Worm (Caenorhabditis elegans) whole organism, young adult: ENCODE results near the gene Y39G8B.7.

ENCODE experiments used
- F10E7.11 ChIP-seq: sonication (generic microtip); optimal IDR thresholded peaks from 2 replicates; lab custom pipeline; 2017; ENCODE audit warnings: mild to moderate bottlenecking, missing genetic modification characterization, moderate library complexity, missing compliant biosample characterization
- F33H1.4 ChIP-seq: fragments of 200-800 bp; sonication (Bioruptor generic); IDR thresholded peaks from 2 replicates; pipeline ENCODE4 v1.3.6; 2022; ENCODE audit warnings: missing genetic modification reagents, missing genetic modification characterization, missing compliant biosample characterization
- F49E8.2 ChIP-seq: sonication (generic microtip); optimal IDR thresholded peaks from 3 replicates; lab custom pipeline; 2017; ENCODE audit warnings: missing genetic modification characterization, mild to moderate bottlenecking, missing compliant biosample characterization, antibody characterized with exemption, moderate library complexity; ENCODE audit not compliant: insufficient read depth
- T07F8.4 ChIP-seq: sonication (generic microtip); optimal IDR thresholded peaks from 2 replicates; lab custom pipeline; 2016; ENCODE audit warnings: mild to moderate bottlenecking, missing genetic modification characterization, moderate library complexity, missing compliant biosample characterization
- Y53F4B.3 ChIP-seq: fragments of 200-800 bp; sonication (Bioruptor generic); IDR thresholded peaks from 2 replicates; pipeline ENCODE4 v1.3.6; 2022; ENCODE audit warnings: missing genetic modification reagents, missing genetic modification characterization, missing compliant biosample characterization
- Y67H2A.10 ChIP-seq: fragments of 200-800 bp; sonication (Bioruptor generic); conservative IDR thresholded peaks from 2 replicates; pipeline ENCODE4 v1.3.6; 2022; ENCODE audit warnings: missing genetic modification reagents, missing genetic modification characterization, missing compliant biosample characterization
- Y95B8A.8 ChIP-seq: fragments of 200-800 bp; sonication (Bioruptor generic); IDR thresholded peaks from 2 replicates; pipeline ENCODE4 v1.3.6; 2022; ENCODE audit warnings: missing genetic modification reagents, missing genetic modification characterization, missing compliant biosample characterization
- atf-7 ChIP-seq: sonication (generic microtip); optimal IDR thresholded peaks from 2 replicates; lab custom pipeline; 2017; ENCODE audit warnings: mild to moderate bottlenecking, missing genetic modification characterization, missing compliant biosample characterization
- cebp-1 ChIP-seq, 2 experiments: fragments of 200-800 bp in 1 of 2; sonication (Bioruptor generic) in 1 of 2; sonication (generic microtip) in 1 of 2; IDR thresholded peaks in 1 of 2; optimal IDR thresholded peaks in 1 of 2; 2 replicates each; pipeline versions ENCODE4 v1.3.6 to Lab custom; 2017 to 2022; ENCODE audit warnings: missing compliant biosample characterization in 2 of 2, missing genetic modification characterization in 2 of 2, mild to moderate bottlenecking in 1 of 2, missing genetic modification reagents in 1 of 2, moderate library complexity in 1 of 2
- cebp-2 ChIP-seq: fragments of 200-800 bp; sonication (Bioruptor generic); IDR thresholded peaks from 2 replicates; pipeline ENCODE4 v1.3.6; 2022; ENCODE audit warnings: missing genetic modification characterization, missing compliant biosample characterization
- ceh-58 ChIP-seq: fragments of 200-800 bp; sonication (Bioruptor generic); IDR thresholded peaks from 2 replicates; pipeline ENCODE4 v1.3.6; 2022; ENCODE audit warnings: missing genetic modification characterization, missing compliant biosample characterization
- ceh-91 ChIP-seq: fragments of 200-800 bp; sonication (Bioruptor generic); IDR thresholded peaks from 2 replicates; pipeline ENCODE4 v1.3.6; 2022; ENCODE audit warnings: missing genetic modification reagents, missing genetic modification characterization, missing compliant biosample characterization
- dox-1 ChIP-seq: fragments of 200-800 bp; sonication (Bioruptor generic); IDR thresholded peaks from 2 replicates; pipeline ENCODE4 v1.3.6; 2022; ENCODE audit warnings: missing genetic modification reagents, missing genetic modification characterization, missing compliant biosample characterization
- efl-1 ChIP-seq: fragments of 150-350 bp; optimal IDR thresholded peaks from 2 replicates; lab custom pipeline; 2014; ENCODE audit warnings: missing biosample characterization, missing genetic modification reagents, missing genetic modification characterization
- egl-18 ChIP-seq: fragments of 200-800 bp; sonication (Bioruptor generic); IDR thresholded peaks from 2 replicates; pipeline ENCODE4 v1.3.6; 2022; ENCODE audit warnings: missing genetic modification reagents, missing genetic modification characterization, missing compliant biosample characterization
- egrh-3 ChIP-seq: fragments of 200-800 bp; sonication (Bioruptor generic); IDR thresholded peaks from 2 replicates; pipeline ENCODE4 v1.3.6; 2022; ENCODE audit warnings: missing genetic modification reagents, missing genetic modification characterization, missing compliant biosample characterization
- hmg-1.2 ChIP-seq: fragments of 200-800 bp; sonication (Bioruptor generic); IDR thresholded peaks from 2 replicates; pipeline ENCODE4 v1.3.6; 2022; ENCODE audit warnings: missing genetic modification reagents, missing genetic modification characterization, missing compliant biosample characterization
- lag-1 ChIP-seq: fragments of 200-800 bp; sonication (Bioruptor generic); IDR thresholded peaks from 2 replicates; pipeline ENCODE4 v1.3.6; 2022; ENCODE audit warnings: missing genetic modification reagents, missing genetic modification characterization, missing compliant biosample characterization
- let-607 ChIP-seq, 2 experiments: fragments of 200-800 bp in 1 of 2; sonication (Bioruptor generic) in 1 of 2; sonication (generic microtip) in 1 of 2; optimal IDR thresholded peaks; 2 replicates each; lab custom pipeline; 2016 to 2018; ENCODE audit warnings: mild to moderate bottlenecking in 2 of 2, missing compliant biosample characterization in 2 of 2, missing genetic modification characterization in 2 of 2, moderate library complexity in 2 of 2, missing genotype in 1 of 2
- lin-40 ChIP-seq: sonication (generic microtip); optimal IDR thresholded peaks from 2 replicates; lab custom pipeline; 2016; ENCODE audit warnings: missing genetic modification characterization, mild to moderate bottlenecking, missing compliant biosample characterization, missing genotype, missing genetic modification reagents
- lsl-1 ChIP-seq: fragments of 200-800 bp; sonication (Bioruptor generic); optimal IDR thresholded peaks from 2 replicates; lab custom pipeline; 2018; ENCODE audit warnings: mild to moderate bottlenecking, missing genetic modification characterization, moderate library complexity, missing compliant biosample characterization
- madf-6 ChIP-seq: fragments of 200-800 bp; sonication (Bioruptor generic); IDR thresholded peaks from 2 replicates; pipeline ENCODE4 v1.3.6; 2022; ENCODE audit warnings: missing genetic modification reagents, missing genetic modification characterization, missing compliant biosample characterization
- mcd-1 ChIP-seq: fragments of 200-800 bp; sonication (Bioruptor generic); IDR thresholded peaks from 2 replicates; pipeline ENCODE4 v1.3.6; 2022; ENCODE audit warnings: missing genetic modification reagents, missing genetic modification characterization, missing compliant biosample characterization
- nhr-80 ChIP-seq: sonication (generic microtip); optimal IDR thresholded peaks from 2 replicates; lab custom pipeline; 2016; ENCODE audit warnings: missing genetic modification characterization, missing compliant biosample characterization
- nhr-90 ChIP-seq: sonication (generic microtip); optimal IDR thresholded peaks from 2 replicates; lab custom pipeline; 2016; ENCODE audit warnings: missing genotype, mild to moderate bottlenecking, missing genetic modification characterization, missing compliant biosample characterization
- pha-4 ChIP-seq: fragments of 150-350 bp; sonication (generic microtip); optimal IDR thresholded peaks from 2 replicates; lab custom pipeline; 2014; ENCODE audit warnings: missing biosample characterization, missing genetic modification reagents, missing genetic modification characterization
- repo-1 ChIP-seq: sonication (generic microtip); optimal IDR thresholded peaks from 2 replicates; lab custom pipeline; 2017; ENCODE audit warnings: mild to moderate bottlenecking, missing genetic modification characterization, missing compliant biosample characterization
- rpc-1 ChIP-seq, 2 experiments: fragments of 150-350 bp in 1 of 2; sonication (generic microtip) in 1 of 2; optimal IDR thresholded peaks; 2 replicates each; lab custom pipeline; 2014 to 2018; ENCODE audit warnings: missing biosample characterization in 1 of 2, missing genetic modification characterization in 1 of 2, missing genetic modification reagents in 1 of 2, missing genotype in 1 of 2
- snpc-4 ChIP-seq, 5 experiments: fragments of 150-350 bp in 1 of 5; sonication (generic microtip) in 4 of 5; optimal IDR thresholded peaks; 2 replicates each; lab custom pipeline; 2014 to 2018; ENCODE audit warnings: missing genetic modification characterization in 5 of 5, missing biosample characterization in 3 of 5, antibody characterized with exemption in 2 of 5, mild to moderate bottlenecking in 2 of 5, missing compliant biosample characterization in 2 of 5, missing genotype in 2 of 5, moderate library complexity in 2 of 5, missing genetic modification reagents in 1 of 5
- somi-1 ChIP-seq: fragments of 200-800 bp; sonication (Bioruptor generic); optimal IDR thresholded peaks from 2 replicates; lab custom pipeline; 2018; ENCODE audit warnings: mild to moderate bottlenecking, missing genetic modification characterization, missing compliant biosample characterization
- tbp1 ChIP-seq: fragments of 200-800 bp; sonication (Bioruptor generic); optimal IDR thresholded peaks from 2 replicates; lab custom pipeline; 2018; ENCODE audit warnings: mild to moderate bottlenecking, missing genetic modification characterization, missing compliant biosample characterization
- tbx-9 ChIP-seq: sonication (generic microtip); optimal IDR thresholded peaks from 2 replicates; lab custom pipeline; 2016; ENCODE audit warnings: borderline replicate concordance, missing genetic modification characterization, inconsistent platforms, missing compliant biosample characterization
- zfh-2 ChIP-seq: fragments of 200-800 bp; sonication (Bioruptor generic); conservative IDR thresholded peaks from 2 replicates; pipeline ENCODE4 v1.3.6; 2022; ENCODE audit warnings: missing genetic modification reagents, missing genetic modification characterization, missing compliant biosample characterization
- zim-3 ChIP-seq: sonication (generic microtip); optimal IDR thresholded peaks from 2 replicates; lab custom pipeline; 2017; ENCODE audit warnings: mild to moderate bottlenecking, missing genetic modification characterization, moderate library complexity, missing compliant biosample characterization
- ztf-18 ChIP-seq: sonication (generic microtip); optimal IDR thresholded peaks from 2 replicates; lab custom pipeline; 2016; ENCODE audit warnings: missing genotype, mild to moderate bottlenecking, missing genetic modification characterization, missing compliant biosample characterization
- ztf-26 ChIP-seq: sonication (generic microtip); optimal IDR thresholded peaks from 2 replicates; lab custom pipeline; 2017; ENCODE audit warnings: missing genetic modification characterization, missing compliant biosample characterization

Y39G8B.7 gene

DNA sequence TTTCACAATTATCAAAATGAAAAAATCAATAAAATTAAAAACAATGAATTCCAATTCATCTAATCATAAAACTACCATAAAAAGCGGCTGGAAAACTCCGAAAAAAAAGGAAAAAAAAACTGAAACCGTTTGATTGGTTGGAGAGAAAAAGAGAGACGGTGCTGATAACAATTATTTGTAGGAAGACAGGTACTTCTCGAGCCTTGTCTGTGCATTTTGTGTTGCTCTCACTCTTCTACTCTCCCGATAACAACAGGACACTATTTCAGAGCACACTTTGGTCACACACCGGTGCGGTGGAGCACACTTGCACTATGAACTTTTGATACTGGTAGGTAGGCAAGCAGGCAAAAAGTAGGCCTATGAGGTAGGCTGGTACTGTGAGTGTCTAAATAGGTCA lies 38.3 kb downstream of the Y39G8B.7 start (continued):
- TF ChIP-seq efl-1 (no peak), lsl-1 (GFP tag; lab: Kevin White, UChicago) (no peak), Y53F4B.3 (GFP tag; lab: Robert Waterston, UW) (no peak), tbx-9 (tag; lab: Kevin White, UChicago) (no peak), ztf-18 (tag; lab: Kevin White, UChicago) (no peak), nhr-80 (tag; lab: Kevin White, UChicago) (peak; percentile 92), madf-6 (GFP tag; lab: Robert Waterston, UW) (no peak), zim-3 (tag; lab: Kevin White, UChicago) (no peak), let-607 (tag; optimal IDR thresholded peaks at IDR 0.05; lab: Kevin White, UChicago) (no peak), nhr-90 (peak; percentile 7), ceh-58 (GFP tag; lab: Robert Waterston, UW) (no peak), zfh-2 (no peak), F10E7.11 (tag; lab: Kevin White, UChicago) (no peak), mcd-1 (peak; percentile 62), atf-7 (tag; lab: Kevin White, UChicago) (no peak), snpc-4 (GFP tag; optimal IDR thresholded peaks at IDR 0.05; lab: Kevin White, UChicago) (no peak), snpc-4 (tag; optimal IDR thresholded peaks at IDR 0.05; lab: Kevin White, UChicago) (no peak)

DNA sequence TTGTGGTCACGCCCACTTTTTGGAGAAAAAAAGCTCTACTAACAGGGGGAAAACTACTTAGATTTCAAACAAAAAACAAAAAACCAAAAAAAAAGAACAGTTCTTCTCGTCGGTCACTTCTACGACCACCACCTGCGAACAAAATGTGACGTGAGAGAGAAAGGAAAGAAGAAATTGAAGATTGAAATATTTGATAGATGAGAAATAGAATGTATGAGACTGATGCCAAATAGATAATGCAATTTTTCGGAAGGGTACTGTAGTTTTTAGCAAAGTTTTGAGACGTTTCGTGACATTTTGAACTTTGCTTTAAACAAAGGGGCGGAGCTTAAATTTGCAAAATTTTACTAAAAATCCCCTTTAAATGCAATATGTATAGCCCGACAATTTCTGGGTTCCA lies 39.9 kb downstream of the Y39G8B.7 start:
- TF ChIP-seq T07F8.4 (tag; lab: Kevin White, UChicago) (no peak), nhr-80 (tag; lab: Kevin White, UChicago) (peak; percentile 22)
- TF ChIP-seq, all 124 proteins: peak for 1

ce11 chrII:13954077-13954476 lies 40.8 kb downstream of the Y39G8B.7 start:
- TF ChIP-seq tbp1 (GFP tag; lab: Kevin White, UChicago) (peak; percentile 19), lin-40 (tag; lab: Kevin White, UChicago) (peak; percentile 50), somi-1 (no peak), ztf-26 (tag; lab: Kevin White, UChicago) (peak; percentile 60), madf-6 (GFP tag; lab: Robert Waterston, UW) (no peak), F33H1.4 (GFP tag; lab: Robert Waterston, UW) (no peak), hmg-1.2 (GFP tag; lab: Robert Waterston, UW) (peak; percentile 61), snpc-4 (GFP tag; optimal IDR thresholded peaks at IDR 0.05; lab: Kevin White, UChicago) (no peak), snpc-4 (tag; optimal IDR thresholded peaks at IDR 0.05; lab: Kevin White, UChicago) (peak in 2 of 4 experiments; percentile 48 to 61), repo-1 (tag; lab: Kevin White, UChicago) (no peak), zfh-2 (peak; percentile 31; the same call in 1 of the 2 replicates), dox-1 (GFP tag; lab: Robert Waterston, UW) (peak; percentile 42), Y67H2A.10 (GFP tag; lab: Robert Waterston, UW) (no peak), rpc-1 (optimal IDR thresholded peaks at IDR 0.05; lab: Kevin White, UChicago) (no peak), rpc-1 (tag; optimal IDR thresholded peaks at IDR 0.05; lab: Kevin White, UChicago) (no peak), egl-18 (GFP tag; lab: Robert Waterston, UW) (no peak), cebp-2 (GFP tag; lab: Robert Waterston, UW) (0 out of 2 replicates have a peak, but pooled peaks have one; percentile 79), F49E8.2 (tag; lab: Kevin White, UChicago) (no peak), nhr-80 (tag; lab: Kevin White, UChicago) (peak; percentile 86), Y95B8A.8 (GFP tag; lab: Robert Waterston, UW) (no peak), egrh-3 (GFP tag; lab: Robert Waterston, UW) (no peak), cebp-1 (GFP tag; IDR thresholded peaks at IDR 0.05; lab: Robert Waterston, UW) (no peak), cebp-1 (tag; optimal IDR thresholded peaks at IDR 0.05; lab: Kevin White, UChicago) (peak; percentile 34), ceh-91 (GFP tag; lab: Robert Waterston, UW) (no peak), pha-4 (tag; lab: Kevin White, UChicago) (no peak), lag-1 (GFP tag; lab: Robert Waterston, UW) (no peak)
